Worm (Caenorhabditis elegans): Measurements from ENCODE around the gene T12G3.6.

T12G3.6 gene

DNA sequence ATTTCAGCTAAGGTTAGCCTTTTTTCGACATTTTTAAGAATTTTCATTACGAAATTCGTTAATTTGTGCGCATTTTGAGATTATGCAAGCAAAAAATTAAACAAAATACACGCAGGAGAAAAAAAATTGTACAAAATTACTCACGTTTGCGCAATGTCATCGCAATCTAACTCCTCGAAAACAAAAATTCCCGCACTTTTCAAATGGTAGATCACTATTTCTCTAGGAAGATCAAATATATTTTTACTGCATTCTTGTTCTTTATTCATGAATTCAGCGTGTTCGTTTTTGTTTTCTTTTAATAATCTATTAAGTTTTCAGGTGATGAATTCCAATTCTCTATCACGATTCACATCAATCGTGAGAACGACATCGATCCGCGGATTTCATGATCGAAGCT lies at the start of gene T12G3.6, which contains the start of gene mrpl-51:
Gene T12G3.6 (minus strand): TSS at position 269 of the 400 bp plus-strand sequence.
Gene mrpl-51 (plus strand): TSS at position 322 of the 400 bp plus-strand sequence.
- TF ChIP-seq sem-2 (GFP tag; optimal IDR thresholded peaks at IDR 0.05) = no peak
- no peak for TF ChIP-seq elt-1 (tag; optimal IDR thresholded peaks at IDR 0.05; ENCODE audit: borderline replicate concordance, insufficient read depth)
- TF ChIP-seq M03D4.4 (tag; optimal IDR thresholded peaks at IDR 0.05) = no peak
- no peak for TF ChIP-seq nhr-237 (tag; optimal IDR thresholded peaks at IDR 0.05)
- no peak for TF ChIP-seq ztf-11 (tag; optimal IDR thresholded peaks at IDR 0.05)
- no peak for TF ChIP-seq mls-2 (tag; optimal IDR thresholded peaks at IDR 0.05)
- no peak for TF ChIP-seq ceh-39 (tag; optimal IDR thresholded peaks at IDR 0.05)
- TF ChIP-seq elt-3 (tag; optimal IDR thresholded peaks at IDR 0.05) = no peak
- TF ChIP-seq hlh-1 (tag; optimal IDR thresholded peaks at IDR 0.05) = no peak
- no peak for TF ChIP-seq blmp-1 (tag; optimal IDR thresholded peaks at IDR 0.05)
- TF ChIP-seq lin-13 (tag; optimal IDR thresholded peaks at IDR 0.05) = no peak
- no peak for TF ChIP-seq nhr-28 (tag; optimal IDR thresholded peaks at IDR 0.05)
- TF ChIP-seq ham-2 (GFP tag; optimal IDR thresholded peaks at IDR 0.05) = no peak
- no peak for TF ChIP-seq bed-3 (GFP tag; optimal IDR thresholded peaks at IDR 0.05)
- no peak for TF ChIP-seq tbx-8 (GFP tag; optimal IDR thresholded peaks at IDR 0.05)

DNA sequence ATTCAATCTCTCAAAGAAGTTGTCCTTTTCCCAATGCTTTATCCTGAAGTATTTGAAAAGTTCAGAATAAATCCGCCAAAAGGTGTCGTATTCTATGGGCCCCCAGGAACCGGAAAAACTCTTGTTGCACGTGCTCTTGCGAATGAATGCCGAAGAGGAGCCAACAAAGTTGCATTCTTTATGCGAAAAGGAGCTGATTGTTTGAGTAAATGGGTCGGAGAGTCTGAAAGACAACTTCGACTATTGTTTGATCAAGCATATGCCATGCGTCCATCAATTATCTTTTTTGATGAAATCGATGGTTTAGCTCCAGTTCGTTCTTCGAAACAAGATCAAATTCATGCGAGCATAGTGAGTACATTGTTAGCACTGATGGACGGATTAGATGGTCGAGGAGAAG lies 49.7 kb upstream of the T12G3.6 start:
- no peak for TF ChIP-seq drap-1 (GFP tag; optimal IDR thresholded peaks at IDR 0.05)

DNA sequence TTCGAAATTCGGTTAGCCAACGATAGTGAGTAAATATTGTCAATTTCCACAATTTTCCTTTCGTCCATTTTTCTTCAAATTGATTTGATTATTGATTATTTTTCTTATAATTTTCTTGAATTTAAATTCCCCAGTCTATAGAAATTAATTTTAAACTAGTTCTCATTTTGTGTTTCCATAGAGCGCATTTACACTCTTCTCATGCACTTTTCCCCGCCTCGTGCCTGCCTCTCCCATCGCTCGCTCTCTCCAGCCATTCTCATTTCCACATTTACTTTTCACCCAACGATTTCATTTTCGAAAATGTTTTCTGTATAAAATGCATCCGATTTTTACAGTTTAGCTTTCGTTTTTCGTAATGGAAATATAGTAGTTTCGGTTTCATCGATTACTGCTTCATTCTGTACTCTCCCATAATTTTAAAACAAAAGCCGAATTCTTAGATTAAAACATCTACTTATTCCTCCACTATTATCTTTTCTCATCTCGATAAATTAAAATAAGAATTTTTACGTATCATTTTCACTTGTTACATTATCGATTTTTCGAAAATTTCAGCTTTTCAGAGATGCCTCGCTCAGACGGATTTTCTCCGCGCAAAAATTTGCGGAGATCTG lies 47.9 kb upstream of the T12G3.6 start, which contains the start of gene lex-1:
Gene lex-1 (plus strand): TSS at position 567 of the 617 bp plus-strand sequence.
- TF ChIP-seq lsy-2 (tag; optimal IDR thresholded peaks at IDR 0.05) (peak; percentile 10), lin-32 (GFP tag; optimal IDR thresholded peaks at IDR 0.05) (no peak), pha-4 (tag; optimal IDR thresholded peaks at IDR 0.05) (no peak), mep-1 (tag; optimal IDR thresholded peaks at IDR 0.05) (peak; percentile 33)

DNA sequence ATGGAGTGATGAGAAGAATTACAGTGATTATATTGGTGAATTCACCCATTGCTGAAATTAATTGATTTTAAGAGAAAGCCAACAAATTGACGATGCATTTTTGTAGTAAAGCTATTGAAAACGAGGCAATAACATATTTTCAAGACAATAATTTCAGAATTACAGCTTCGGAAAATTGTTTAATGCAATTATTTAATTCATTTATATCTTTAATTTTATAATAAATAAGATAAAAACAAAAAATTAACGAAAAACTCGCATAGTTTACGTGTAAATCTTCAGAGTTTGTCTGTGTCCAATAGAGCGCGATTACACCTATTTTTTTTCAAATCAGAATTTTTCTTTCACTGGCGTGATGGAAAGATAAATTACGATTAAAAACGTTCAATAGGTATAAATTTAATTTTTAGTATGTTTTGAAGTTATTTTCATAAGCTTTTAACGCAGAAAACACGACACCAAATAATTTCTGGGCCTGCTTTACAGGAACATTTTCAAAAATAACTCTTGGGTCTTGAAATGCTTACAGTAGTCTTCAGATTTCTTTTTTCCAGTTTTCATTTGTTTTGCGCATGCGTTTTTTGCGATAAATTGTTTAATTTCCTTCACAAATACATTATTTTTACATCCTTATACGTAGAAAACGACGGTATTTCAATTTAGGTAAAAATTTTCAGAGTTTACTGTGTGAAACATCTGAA lies 47.2 kb upstream of the T12G3.6 start, which contains the start of gene tmed-1:
Gene tmed-1 (minus strand): TSS at position 51 of the 701 bp plus-strand sequence.
- TF ChIP-seq flh-1 (GFP tag; optimal IDR thresholded peaks at IDR 0.05) (no peak), hlh-1 (tag; optimal IDR thresholded peaks at IDR 0.05) (no peak), cnd-1 (tag; optimal IDR thresholded peaks at IDR 0.05) (no peak), drap-1 (GFP tag; optimal IDR thresholded peaks at IDR 0.05) (no peak), lin-13 (tag; optimal IDR thresholded peaks at IDR 0.05) (no peak), unc-39 (tag; optimal IDR thresholded peaks at IDR 0.05) (no peak), pha-4 (tag; optimal IDR thresholded peaks at IDR 0.05) (no peak), ceh-39 (tag; optimal IDR thresholded peaks at IDR 0.05) (no peak), sem-2 (GFP tag; optimal IDR thresholded peaks at IDR 0.05) (no peak), ztf-11 (tag; optimal IDR thresholded peaks at IDR 0.05) (no peak), bed-3 (GFP tag; optimal IDR thresholded peaks at IDR 0.05) (no peak), nhr-12 (tag; optimal IDR thresholded peaks at IDR 0.05) (no peak), unc-120 (tag; optimal IDR thresholded peaks at IDR 0.05; ENCODE audit: poor library complexity, severe bottlenecking) (no peak), blmp-1 (tag; optimal IDR thresholded peaks at IDR 0.05) (no peak), ham-2 (GFP tag; optimal IDR thresholded peaks at IDR 0.05) (no peak), mls-2 (tag; optimal IDR thresholded peaks at IDR 0.05) (no peak), lin-32 (GFP tag; optimal IDR thresholded peaks at IDR 0.05) (no peak)

DNA sequence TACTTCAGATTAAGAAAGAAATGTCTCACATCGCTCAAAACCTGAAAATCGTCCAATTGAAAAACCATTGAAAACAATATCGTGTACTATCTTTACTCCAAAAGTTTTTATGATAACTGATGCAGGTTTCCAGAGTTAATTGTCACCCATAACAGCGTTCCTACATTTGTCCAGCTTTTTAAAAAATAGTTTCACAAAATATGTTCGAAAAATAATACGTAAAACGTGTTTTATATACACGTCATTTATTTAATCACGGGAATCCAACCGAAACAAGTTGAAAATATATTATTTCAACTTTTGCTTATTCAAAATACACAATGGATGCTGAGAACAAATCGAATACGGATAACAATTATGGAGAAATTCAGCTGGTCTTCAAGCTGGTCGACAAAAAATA lies 44.4 kb upstream of the T12G3.6 start, which contains the start of gene K08E4.7:
Gene K08E4.7 (plus strand): TSS at position 301 of the 400 bp plus-strand sequence.
- TF ChIP-seq nhr-28 (tag; optimal IDR thresholded peaks at IDR 0.05) (no peak), mep-1 (tag; optimal IDR thresholded peaks at IDR 0.05) (no peak), snpc-4 (tag; optimal IDR thresholded peaks at IDR 0.05) (no peak), lsy-2 (tag; optimal IDR thresholded peaks at IDR 0.05) (no peak), unc-62 (GFP tag; optimal IDR thresholded peaks at IDR 0.05) (no peak), nhr-237 (tag; optimal IDR thresholded peaks at IDR 0.05) (no peak), drap-1 (GFP tag; optimal IDR thresholded peaks at IDR 0.05) (no peak), ceh-39 (tag; optimal IDR thresholded peaks at IDR 0.05) (no peak), hlh-1 (tag; optimal IDR thresholded peaks at IDR 0.05) (no peak), unc-120 (tag; optimal IDR thresholded peaks at IDR 0.05; ENCODE audit: poor library complexity, severe bottlenecking) (no peak), sptf-1 (tag; optimal IDR thresholded peaks at IDR 0.05) (no peak), nhr-12 (tag; optimal IDR thresholded peaks at IDR 0.05) (no peak), nhr-76 (tag; optimal IDR thresholded peaks at IDR 0.05) (no peak), unc-39 (tag; optimal IDR thresholded peaks at IDR 0.05) (no peak), flh-1 (GFP tag; optimal IDR thresholded peaks at IDR 0.05) (no peak), ceh-43 (GFP tag; optimal IDR thresholded peaks at IDR 0.05) (no peak)

Measured in whole organism, mixed stage, embryonic.